Fruit fly (Drosophila melanogaster): ENCODE data around the gene ND-B14.5A.

ND-B14.5A gene

DNA sequence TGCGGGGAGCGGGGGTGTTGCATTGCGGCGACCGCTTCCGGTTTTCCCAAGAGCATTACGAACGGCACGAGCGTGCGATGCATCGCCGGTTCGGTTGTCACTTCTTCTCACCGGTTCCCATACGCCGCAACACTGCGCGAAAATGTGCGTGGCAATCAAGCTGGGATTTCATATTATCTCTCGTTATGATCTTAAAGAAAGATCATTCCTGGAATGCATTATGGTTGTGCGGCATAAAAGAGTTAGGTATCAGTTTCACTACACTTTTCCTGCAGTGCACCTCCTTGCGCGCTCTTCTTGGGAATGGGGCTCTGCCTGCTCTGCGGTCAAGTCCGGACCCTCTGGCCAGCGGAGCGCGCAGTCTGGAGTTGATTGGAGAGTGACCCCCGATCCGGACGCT, 6.2 kb upstream of the ND-B14.5A start (continued):
- TF ChIP-seq inv (GFP tag; IDR thresholded peaks at IDR 0.05; ENCODE audit: partially characterized antibody) = no peak
- TF ChIP-seq dmrt99B (tag; optimal IDR thresholded peaks at IDR 0.05) = peak; percentile 74
- peak; percentile 19 for TF ChIP-seq CG1602 (GFP tag; optimal IDR thresholded peaks at IDR 0.05)
- peak; percentile 29; the same call in 1 of the 2 replicates for TF ChIP-seq CG14667 (GFP tag; IDR thresholded peaks at IDR 0.05)
- TF ChIP-seq Atf3 (GFP tag; optimal IDR thresholded peaks at IDR 0.05) = no peak
- TF ChIP-seq zfh2 (GFP tag; optimal IDR thresholded peaks at IDR 0.05) = no peak
- peak; percentile 81 for TF ChIP-seq Drgx (GFP tag; IDR thresholded peaks at IDR 0.05)
- 0 out of 2 replicates have a peak, but pooled peaks have one; percentile 5 for TF ChIP-seq CG32532 (GFP tag; IDR thresholded peaks at IDR 0.05)
- no peak for TF ChIP-seq CG10543 (GFP tag; optimal IDR thresholded peaks at IDR 0.05)
- no peak for TF ChIP-seq CG6654 (GFP tag; optimal IDR thresholded peaks at IDR 0.05)
- no peak for TF ChIP-seq Ravus (GFP tag; IDR thresholded peaks at IDR 0.05)
- 0 out of 3 replicates have a peak, but pooled peaks have one; percentile 10 for TF ChIP-seq Aef1 (GFP tag; IDR thresholded peaks at IDR 0.05)
- peak; percentile 53 for TF ChIP-seq Xbp1 (GFP tag; optimal IDR thresholded peaks at IDR 0.05)
- no peak for TF ChIP-seq amos (GFP tag; IDR thresholded peaks at IDR 0.05; ENCODE audit: partially characterized antibody)
- TF ChIP-seq nmo (GFP tag; optimal IDR thresholded peaks at IDR 0.05) = peak; percentile 6
- TF ChIP-seq Nf-YC (tag; optimal IDR thresholded peaks at IDR 0.05) = no peak
- TF ChIP-seq ATbp (GFP tag; optimal IDR thresholded peaks at IDR 0.05) = peak; percentile 71
- no peak for TF ChIP-seq D (optimal IDR thresholded peaks at IDR 0.05)
- TF ChIP-seq D (GFP tag; optimal IDR thresholded peaks at IDR 0.05) = peak; percentile 22
- peak; percentile 52 for TF ChIP-seq CG12391 (tag; optimal IDR thresholded peaks at IDR 0.05)
- TF ChIP-seq E2f2 (GFP tag; IDR thresholded peaks at IDR 0.05) = peak; percentile 33; the same call in 1 of the 2 replicates
- TF ChIP-seq slou (GFP tag; optimal IDR thresholded peaks at IDR 0.05) = no peak
- peak; percentile 18 for TF ChIP-seq tap (tag; optimal IDR thresholded peaks at IDR 0.05)
- TF ChIP-seq phol (tag; optimal IDR thresholded peaks at IDR 0.05) = peak; percentile 51
- TF ChIP-seq CG16779 (GFP tag; IDR thresholded peaks at IDR 0.05) = no peak
- peak; percentile 8 for TF ChIP-seq CG7839 (tag; optimal IDR thresholded peaks at IDR 0.05)
- TF ChIP-seq Side (GFP tag; optimal IDR thresholded peaks at IDR 0.05) = no peak
- TF ChIP-seq CG4404 (GFP tag; IDR thresholded peaks at IDR 0.05) = no peak
- TF ChIP-seq CG3407 (GFP tag; optimal IDR thresholded peaks at IDR 0.05) = peak; percentile 13
- no peak for TF ChIP-seq CrebB (tag; optimal IDR thresholded peaks at IDR 0.05)
- no peak for TF ChIP-seq CG14965 (GFP tag; optimal IDR thresholded peaks at IDR 0.05; ENCODE audit: borderline replicate concordance)
- TF ChIP-seq bsh (GFP tag; optimal IDR thresholded peaks at IDR 0.05) = peak in 1 of 2 experiments; percentile 71
- TF ChIP-seq CG5180 (GFP tag; optimal IDR thresholded peaks at IDR 0.05) = no peak
- TF ChIP-seq bbx (GFP tag; IDR thresholded peaks at IDR 0.05; ENCODE audit: partially characterized antibody) = no peak
- no peak for TF ChIP-seq CG12236 (GFP tag; optimal IDR thresholded peaks at IDR 0.05)
- TF ChIP-seq sqz (GFP tag; optimal IDR thresholded peaks at IDR 0.05) = no peak
- no peak for TF ChIP-seq p53 (GFP tag; optimal IDR thresholded peaks at IDR 0.05)
- peak; percentile 27 for TF ChIP-seq org-1 (GFP tag; optimal IDR thresholded peaks at IDR 0.05)
- TF ChIP-seq CG12769 (tag; optimal IDR thresholded peaks at IDR 0.05) = peak; percentile 55
- TF ChIP-seq mirr (GFP tag; optimal IDR thresholded peaks at IDR 0.05) = no peak
- TF ChIP-seq knrl (GFP tag; IDR thresholded peaks at IDR 0.05; ENCODE audit: partially characterized antibody) = no peak
- TF ChIP-seq CG5953 (GFP tag; IDR thresholded peaks at IDR 0.05) = peak; percentile 78
- no peak for TF ChIP-seq Myb (GFP tag; optimal IDR thresholded peaks at IDR 0.05)
- no peak for TF ChIP-seq Dip2 (GFP tag; IDR thresholded peaks at IDR 0.05)
- TF ChIP-seq pnt (GFP tag; optimal IDR thresholded peaks at IDR 0.05) = peak; percentile 35
- TF ChIP-seq slbo (GFP tag; IDR thresholded peaks at IDR 0.05) = peak; percentile 53
- no peak for TF ChIP-seq eyg (GFP tag; optimal IDR thresholded peaks at IDR 0.05)
- TF ChIP-seq CG2116 (GFP tag; optimal IDR thresholded peaks at IDR 0.05) = no peak
- TF ChIP-seq vnd (GFP tag; IDR thresholded peaks at IDR 0.05; ENCODE audit: partially characterized antibody) = no peak
- TF ChIP-seq CG11398 (GFP tag; optimal IDR thresholded peaks at IDR 0.05) = no peak
- no peak for TF ChIP-seq tio (GFP tag; optimal IDR thresholded peaks at IDR 0.05)
